Worm (Caenorhabditis elegans) whole organism, late embryonic: ENCODE measurements around the gene F02D8.1.

Experiments
- C38D4.7 ChIP-seq: fragments of 200-800 bp; sonication (Bioruptor generic); optimal IDR thresholded peaks from 2 replicates; lab custom pipeline; 2018; ENCODE audit warnings: mild to moderate bottlenecking, missing genetic modification characterization, moderate library complexity, missing compliant biosample characterization
- F13H6.1 ChIP-seq: sonication (generic microtip); optimal IDR thresholded peaks from 2 replicates; lab custom pipeline; 2016; ENCODE audit warnings: missing genetic modification characterization, missing compliant biosample characterization
- K02D7.2 ChIP-seq: sonication (generic microtip); optimal IDR thresholded peaks from 2 replicates; lab custom pipeline; 2017; ENCODE audit warnings: mild to moderate bottlenecking, missing genetic modification characterization, missing compliant biosample characterization
- T23F11.4 ChIP-seq: fragments of 200-800 bp; sonication (Bioruptor generic); optimal IDR thresholded peaks from 2 replicates; lab custom pipeline; 2018; ENCODE audit warnings: mild to moderate bottlenecking, missing genetic modification characterization, missing compliant biosample characterization
- Y22D7AL.16 ChIP-seq: sonication (generic microtip); optimal IDR thresholded peaks from 2 replicates; lab custom pipeline; 2016; ENCODE audit warnings: missing genetic modification characterization, missing compliant biosample characterization
- ahr-1 ChIP-seq: sonication (generic microtip); optimal IDR thresholded peaks from 2 replicates; lab custom pipeline; 2016; ENCODE audit warnings: missing genetic modification characterization, missing compliant biosample characterization
- ceh-14 ChIP-seq: sonication (generic microtip); optimal IDR thresholded peaks from 2 replicates; lab custom pipeline; 2016; ENCODE audit warnings: missing genotype, missing genetic modification characterization, missing compliant biosample characterization
- ceh-18 ChIP-seq: sonication (generic microtip); optimal IDR thresholded peaks from 2 replicates; lab custom pipeline; 2016; ENCODE audit warnings: missing genetic modification characterization, missing compliant biosample characterization
- ceh-22 ChIP-seq: sonication (generic microtip); optimal IDR thresholded peaks from 2 replicates; lab custom pipeline; 2017; ENCODE audit warnings: missing biosample characterization, missing genetic modification characterization
- ceh-24 ChIP-seq: sonication (generic microtip); optimal IDR thresholded peaks from 2 replicates; lab custom pipeline; 2016; ENCODE audit warnings: mild to moderate bottlenecking, missing genetic modification characterization, missing compliant biosample characterization
- ceh-30 ChIP-seq: fragments of 150-350 bp; optimal IDR thresholded peaks from 2 replicates; lab custom pipeline; 2014; ENCODE audit warnings: missing biosample characterization, missing genetic modification characterization
- ceh-31 ChIP-seq: sonication (generic microtip); optimal IDR thresholded peaks from 2 replicates; lab custom pipeline; 2016; ENCODE audit warnings: missing genetic modification characterization, missing compliant biosample characterization
- ceh-34 ChIP-seq: sonication (generic microtip); optimal IDR thresholded peaks from 2 replicates; lab custom pipeline; 2016; ENCODE audit warnings: mild to moderate bottlenecking, missing genetic modification characterization, missing compliant biosample characterization
- dve-1 ChIP-seq: sonication (generic microtip); optimal IDR thresholded peaks from 2 replicates; lab custom pipeline; 2017; ENCODE audit warnings: antibody characterized with exemption, mild to moderate bottlenecking, missing genetic modification characterization, missing compliant biosample characterization
- eyg-1 ChIP-seq: sonication (generic microtip); optimal IDR thresholded peaks from 2 replicates; lab custom pipeline; 2016; ENCODE audit warnings: missing genotype, missing genetic modification characterization, missing compliant biosample characterization
- fkh-10 ChIP-seq: fragments of 150-350 bp; optimal IDR thresholded peaks from 2 replicates; lab custom pipeline; 2014; ENCODE audit warnings: missing biosample characterization, missing genetic modification reagents, missing genetic modification characterization
- fkh-6 ChIP-seq: sonication (generic microtip); optimal IDR thresholded peaks from 2 replicates; lab custom pipeline; 2016; ENCODE audit warnings: missing genetic modification characterization, missing compliant biosample characterization
- hlh-30 ChIP-seq: sonication (generic microtip); optimal IDR thresholded peaks from 2 replicates; lab custom pipeline; 2017; ENCODE audit warnings: antibody characterized with exemption, missing genetic modification characterization, missing compliant biosample characterization; ENCODE audit not compliant: insufficient read depth
- hlh-8 ChIP-seq: sonication (generic microtip); optimal IDR thresholded peaks from 2 replicates; lab custom pipeline; 2016; ENCODE audit warnings: missing genotype, missing genetic modification characterization, missing compliant biosample characterization
- lim-6 ChIP-seq: sonication (generic microtip); optimal IDR thresholded peaks from 2 replicates; lab custom pipeline; 2016; ENCODE audit warnings: missing genetic modification characterization, missing compliant biosample characterization
- lin-11 ChIP-seq: fragments of 200-800 bp; sonication (Bioruptor generic); optimal IDR thresholded peaks from 2 replicates; lab custom pipeline; 2018; ENCODE audit warnings: mild to moderate bottlenecking, missing genetic modification characterization, missing compliant biosample characterization
- madf-2 ChIP-seq: sonication (generic microtip); optimal IDR thresholded peaks from 2 replicates; lab custom pipeline; 2017; ENCODE audit warnings: missing genetic modification characterization, missing compliant biosample characterization
- mec-3 ChIP-seq: sonication (generic microtip); optimal IDR thresholded peaks from 2 replicates; lab custom pipeline; 2016; ENCODE audit warnings: borderline replicate concordance, missing genetic modification characterization, missing compliant biosample characterization
- nfya-1 ChIP-seq: sonication (generic microtip); optimal IDR thresholded peaks from 2 replicates; lab custom pipeline; 2017; ENCODE audit warnings: missing genetic modification characterization, mild to moderate bottlenecking, missing compliant biosample characterization, antibody characterized with exemption, moderate library complexity
- nhr-232 ChIP-seq: sonication (generic microtip); optimal IDR thresholded peaks from 2 replicates; lab custom pipeline; 2016; ENCODE audit warnings: missing genetic modification characterization, missing compliant biosample characterization
- npax-4 ChIP-seq: sonication (generic microtip); optimal IDR thresholded peaks from 2 replicates; lab custom pipeline; 2016; ENCODE audit warnings: missing genetic modification characterization, missing compliant biosample characterization
- pag-3 ChIP-seq: sonication (generic microtip); optimal IDR thresholded peaks from 2 replicates; lab custom pipeline; 2016; ENCODE audit warnings: missing compliant biosample characterization, missing genetic modification characterization, borderline replicate concordance
- pat-9 ChIP-seq: fragments of 200-800 bp; sonication (Bioruptor generic); optimal IDR thresholded peaks from 2 replicates; lab custom pipeline; 2018; ENCODE audit warnings: mild to moderate bottlenecking, missing genetic modification characterization, moderate library complexity, missing compliant biosample characterization
- pax-1 ChIP-seq: fragments of 150-350 bp; optimal IDR thresholded peaks from 2 replicates; lab custom pipeline; 2014; ENCODE audit warnings: missing biosample characterization, missing genetic modification characterization
- pha-2 ChIP-seq: sonication (generic microtip); optimal IDR thresholded peaks from 2 replicates; lab custom pipeline; 2017; ENCODE audit warnings: mild to moderate bottlenecking, missing genetic modification characterization, missing compliant biosample characterization
- pros-1 ChIP-seq: fragments of 150-350 bp; optimal IDR thresholded peaks from 2 replicates; lab custom pipeline; 2014; ENCODE audit warnings: missing biosample characterization, missing genetic modification reagents, missing genetic modification characterization
- ref-2 ChIP-seq: sonication (generic microtip); optimal IDR thresholded peaks from 2 replicates; lab custom pipeline; 2016; ENCODE audit warnings: missing genetic modification characterization, missing compliant biosample characterization
- rnt-1 ChIP-seq: sonication (generic microtip); optimal IDR thresholded peaks from 2 replicates; lab custom pipeline; 2016; ENCODE audit warnings: missing genetic modification characterization, missing compliant biosample characterization
- sdc-2 ChIP-seq: sonication (generic microtip); optimal IDR thresholded peaks from 2 replicates; lab custom pipeline; 2016; ENCODE audit warnings: missing genotype, missing genetic modification characterization, missing compliant biosample characterization
- sox-2 ChIP-seq: fragments of 200-800 bp; sonication (Bioruptor generic); IDR thresholded peaks from 2 replicates; pipeline ENCODE4 v1.3.6; 2022; ENCODE audit warnings: missing genetic modification reagents, missing genetic modification characterization, missing compliant biosample characterization
- sox-4 ChIP-seq: sonication (generic microtip); optimal IDR thresholded peaks from 2 replicates; lab custom pipeline; 2017; ENCODE audit warnings: mild to moderate bottlenecking, missing genetic modification characterization, inconsistent platforms, missing compliant biosample characterization
- tbx-2 ChIP-seq: sonication (generic microtip); optimal IDR thresholded peaks from 2 replicates; lab custom pipeline; 2016; ENCODE audit warnings: missing genetic modification characterization, missing compliant biosample characterization
- tbx-7 ChIP-seq: sonication (generic microtip); optimal IDR thresholded peaks from 2 replicates; lab custom pipeline; 2016; ENCODE audit warnings: missing genotype, missing genetic modification characterization, missing compliant biosample characterization
- unc-55 ChIP-seq: sonication (generic microtip); optimal IDR thresholded peaks from 2 replicates; lab custom pipeline; 2017; ENCODE audit warnings: missing biosample characterization, missing genetic modification reagents, missing genetic modification characterization
- unc-86 ChIP-seq: sonication (generic microtip); optimal IDR thresholded peaks from 2 replicates; lab custom pipeline; 2016; ENCODE audit warnings: missing genetic modification characterization, missing compliant biosample characterization

F02D8.1 gene

ce11 chrV:14945124-14945523 is 33.4 kb downstream of the F02D8.1 start:
- no peak for TF ChIP-seq Y22D7AL.16 (tag; lab: Kevin White, UChicago)
- no peak for TF ChIP-seq pros-1 (tag; lab: Kevin White, UChicago)
- TF ChIP-seq ceh-14 (tag; lab: Kevin White, UChicago) = no peak
- TF ChIP-seq tbx-7 (tag; lab: Kevin White, UChicago) = no peak
- no peak for TF ChIP-seq tbx-2
- no peak for TF ChIP-seq ceh-24
- TF ChIP-seq C38D4.7 (GFP tag; lab: Kevin White, UChicago) = no peak
- no peak for TF ChIP-seq eyg-1 (tag; lab: Kevin White, UChicago)
- TF ChIP-seq unc-86 (tag; lab: Kevin White, UChicago) = no peak
- TF ChIP-seq lin-11 (tag; lab: Kevin White, UChicago) = no peak
- TF ChIP-seq T23F11.4 = no peak
- no peak for TF ChIP-seq unc-55 (GFP tag; lab: Kevin White, UChicago)
- no peak for TF ChIP-seq fkh-10 (GFP tag; lab: Kevin White, UChicago)
- TF ChIP-seq ceh-18 (tag; lab: Kevin White, UChicago) = no peak
- no peak for TF ChIP-seq lim-6 (tag; lab: Kevin White, UChicago)
- TF ChIP-seq ceh-34 = no peak
- no peak for TF ChIP-seq rnt-1 (tag; lab: Kevin White, UChicago)
- no peak for TF ChIP-seq ceh-22
- TF ChIP-seq sdc-2 (tag; lab: Kevin White, UChicago) = no peak
- no peak for TF ChIP-seq ref-2 (tag; lab: Kevin White, UChicago)
- TF ChIP-seq, all 69 proteins: peak for 0

ce11 chrV:14943774-14944173 is 34.7 kb downstream of the F02D8.1 start:
- TF ChIP-seq npax-4 (tag; lab: Kevin White, UChicago) (no peak), ceh-22 (no peak), madf-2 (tag; lab: Kevin White, UChicago) (no peak), sox-4 (tag; lab: Kevin White, UChicago) (no peak), fkh-6 (no peak), mec-3 (tag; lab: Kevin White, UChicago) (no peak), hlh-30 (tag; lab: Kevin White, UChicago) (no peak), ceh-30 (no peak), hlh-8 (no peak), unc-86 (tag; lab: Kevin White, UChicago) (no peak), ref-2 (tag; lab: Kevin White, UChicago) (no peak)

- no peak for TF ChIP-seq K02D7.2 (tag; lab: Kevin White, UChicago)
- TF ChIP-seq ceh-31 (tag; lab: Kevin White, UChicago) = no peak
- no peak for TF ChIP-seq fkh-10 (GFP tag; lab: Kevin White, UChicago)
- TF ChIP-seq pha-2 = no peak
- TF ChIP-seq nfya-1 = no peak
- no peak for TF ChIP-seq sox-2 (GFP tag; lab: Robert Waterston, UW)
- TF ChIP-seq nhr-232 (tag; lab: Kevin White, UChicago) = no peak
- no peak for TF ChIP-seq dve-1 (tag; lab: Kevin White, UChicago)
- no peak for TF ChIP-seq Y22D7AL.16 (tag; lab: Kevin White, UChicago)
- no peak for TF ChIP-seq npax-4 (tag; lab: Kevin White, UChicago)
- TF ChIP-seq pax-1 = no peak
- no peak for TF ChIP-seq pat-9 (tag; lab: Kevin White, UChicago)
- TF ChIP-seq ahr-1 = no peak
- TF ChIP-seq lin-11 (tag; lab: Kevin White, UChicago) = no peak
- TF ChIP-seq pag-3 (tag; lab: Kevin White, UChicago) = no peak
- TF ChIP-seq tbx-7 (tag; lab: Kevin White, UChicago) = no peak
- no peak for TF ChIP-seq F13H6.1 (tag; lab: Kevin White, UChicago)
Measured at ce11 chrV:14942898-14943297, 35.6 kb downstream of the F02D8.1 start.
